Fruit fly (Drosophila melanogaster): ENCODE results near the gene nSMase.

dm6 chr3L:3247130-3248065 lies 28.4 kb downstream of the nSMase start, which contains the start of gene CG43389:
- TF ChIP-seq CG8478 (optimal IDR thresholded peaks at IDR 0.05) = no peak
- TF ChIP-seq CTCF (optimal IDR thresholded peaks at IDR 0.05) = no peak

All from S2 (cell line).